Fruit fly (Drosophila melanogaster) Kc167 (cell line): ENCODE data around the gene PolG2.

ENCODE experiments used
- Myc ChIP-seq: fragments of >200 bp; optimal IDR thresholded peaks from 2 replicates; lab custom pipeline; 2017; ENCODE audit warnings: missing external identifiers
- Sin3A ChIP-seq: fragments of >200 bp; optimal IDR thresholded peaks from 2 replicates; lab custom pipeline; 2018; ENCODE audit warnings: missing external identifiers
- h ChIP-seq: fragments of >200 bp; optimal IDR thresholded peaks from 3 replicates; lab custom pipeline; 2018; ENCODE audit warnings: missing external identifiers
- insv ChIP-seq: fragments of >200 bp; optimal IDR thresholded peaks from 3 replicates; lab custom pipeline; 2018; ENCODE audit warnings: missing external identifiers
- psq ChIP-seq: fragments of >200 bp; optimal IDR thresholded peaks from 2 replicates; lab custom pipeline; 2017; ENCODE audit warnings: missing external identifiers
- ttk ChIP-seq: sonication (Bioruptor generic); optimal IDR thresholded peaks from 2 replicates; lab custom pipeline; 2017; ENCODE audit warnings: missing external identifiers

Gene PolG2

dm6 chr2L:13846239-13846802 lies 13.4 kb upstream of the PolG2 start, which contains the start of gene CG7916:
CG7916 (plus strand) TSS chr2L:13846752.
- TF ChIP-seq Myc (lab: Kevin White, UChicago) (no peak), insv (lab: Kevin White, UChicago) (no peak), ttk (lab: Kevin White, UChicago) (no peak), Sin3A (lab: Kevin White, UChicago) (no peak), psq (lab: Kevin White, UChicago) (no peak), h (lab: Kevin White, UChicago) (no peak)

- no peak for TF ChIP-seq psq (lab: Kevin White, UChicago)
- TF ChIP-seq insv (lab: Kevin White, UChicago): no peak
- no peak for TF ChIP-seq Myc (lab: Kevin White, UChicago)
- TF ChIP-seq Sin3A (lab: Kevin White, UChicago): no peak
- no peak for TF ChIP-seq ttk (lab: Kevin White, UChicago)
- no peak for TF ChIP-seq h (lab: Kevin White, UChicago)
Observed at dm6 chr2L:13845178-13845577, 12.3 kb upstream of the PolG2 start, which contains the start of gene CG8997. CG8997 (minus strand) TSS chr2L:13845325.

dm6 chr2L:13843692-13844284 lies 10.9 kb upstream of the PolG2 start, which contains the start of gene CG33306:
CG33306 (minus strand) TSS chr2L:13843742.
- TF ChIP-seq Sin3A (lab: Kevin White, UChicago): no peak
- no peak for TF ChIP-seq psq (lab: Kevin White, UChicago)
- TF ChIP-seq Myc (lab: Kevin White, UChicago): no peak
- TF ChIP-seq insv (lab: Kevin White, UChicago): no peak
- TF ChIP-seq ttk (lab: Kevin White, UChicago): no peak
- TF ChIP-seq h (lab: Kevin White, UChicago): no peak

dm6 chr2L:13842572-13842971 lies 9.7 kb upstream of the PolG2 start:
- TF ChIP-seq ttk (lab: Kevin White, UChicago) (no peak), Myc (lab: Kevin White, UChicago) (no peak), Sin3A (lab: Kevin White, UChicago) (no peak), psq (lab: Kevin White, UChicago) (no peak)

- no peak for TF ChIP-seq insv (lab: Kevin White, UChicago)
- TF ChIP-seq psq (lab: Kevin White, UChicago): no peak
- no peak for TF ChIP-seq Sin3A (lab: Kevin White, UChicago)
- no peak for TF ChIP-seq ttk (lab: Kevin White, UChicago)
- no peak for TF ChIP-seq h (lab: Kevin White, UChicago)
- no peak for TF ChIP-seq Myc (lab: Kevin White, UChicago)
Observed at dm6 chr2L:13842078-13842477, 9.2 kb upstream of the PolG2 start.

- TF ChIP-seq insv (lab: Kevin White, UChicago) (no peak), ttk (lab: Kevin White, UChicago) (no peak), Myc (lab: Kevin White, UChicago) (no peak), Sin3A (lab: Kevin White, UChicago) (no peak), h (lab: Kevin White, UChicago) (no peak), psq (lab: Kevin White, UChicago) (no peak)
Observed at dm6 chr2L:13841508-13841907, 8.6 kb upstream of the PolG2 start, which contains the start of gene CG33307. CG33307 (minus strand) TSS chr2L:13841520.

- TF ChIP-seq Sin3A (lab: Kevin White, UChicago): no peak
- TF ChIP-seq insv (lab: Kevin White, UChicago): no peak
- no peak for TF ChIP-seq Myc (lab: Kevin White, UChicago)
- TF ChIP-seq h (lab: Kevin White, UChicago): no peak
- no peak for TF ChIP-seq psq (lab: Kevin White, UChicago)
- no peak for TF ChIP-seq ttk (lab: Kevin White, UChicago)
Observed at dm6 chr2L:13839744-13840151, 6.8 kb upstream of the PolG2 start.

- no peak for TF ChIP-seq psq (lab: Kevin White, UChicago)
- TF ChIP-seq insv (lab: Kevin White, UChicago): no peak
- TF ChIP-seq Myc (lab: Kevin White, UChicago): no peak
Observed at dm6 chr2L:13838647-13839390, 5.9 kb upstream of the PolG2 start.

dm6 chr2L:13837579-13837978 lies 4.7 kb upstream of the PolG2 start:
- TF ChIP-seq insv (lab: Kevin White, UChicago) (no peak), Myc (lab: Kevin White, UChicago) (no peak), h (lab: Kevin White, UChicago) (no peak), psq (lab: Kevin White, UChicago) (no peak), ttk (lab: Kevin White, UChicago) (no peak), Sin3A (lab: Kevin White, UChicago) (no peak)

- TF ChIP-seq Myc (lab: Kevin White, UChicago) (no peak), h (lab: Kevin White, UChicago) (no peak), ttk (lab: Kevin White, UChicago) (no peak), psq (lab: Kevin White, UChicago) (no peak), insv (lab: Kevin White, UChicago) (no peak), Sin3A (lab: Kevin White, UChicago) (no peak)
Observed at dm6 chr2L:13835959-13836358, 3.1 kb upstream of the PolG2 start.
